Fruit fly (Drosophila melanogaster) whole organism, embryonic: ENCODE data around the gene CG9616.

ENCODE experiments used
- Antp ChIP-seq: fragments of 200-800 bp; sonication (Bioruptor generic); optimal IDR thresholded peaks from 3 replicates; lab custom pipeline; 2016; ENCODE audit warnings: missing biosample characterization, missing genetic modification characterization
- Awh ChIP-seq: fragments of 200-800 bp; sonication (Bioruptor generic); IDR thresholded peaks from 2 replicates; pipeline ENCODE4, ENCODE4 v1.3.6; 2022; ENCODE audit warnings: missing biosample characterization, missing genetic modification characterization
- B-H1 ChIP-seq: fragments of 200-800 bp; sonication (Bioruptor generic); IDR thresholded peaks from 3 replicates; pipeline ENCODE4 v1.3.6; 2022; ENCODE audit warnings: missing biosample characterization, missing genetic modification characterization
- CG10267 ChIP-seq: fragments of 200-800 bp; sonication (Bioruptor generic); optimal IDR thresholded peaks from 2 replicates; lab custom pipeline; 2018; ENCODE audit warnings: missing biosample characterization, mild to moderate bottlenecking, missing genetic modification characterization, moderate library complexity
- CG10462 ChIP-seq: fragments of 200-800 bp; sonication (Bioruptor generic); optimal IDR thresholded peaks from 2 replicates; lab custom pipeline; 2016; ENCODE audit warnings: missing biosample characterization, missing genetic modification characterization
- CG10979 ChIP-seq: fragments of 200-800 bp; sonication (Bioruptor generic); optimal IDR thresholded peaks from 2 replicates; lab custom pipeline; 2018; ENCODE audit warnings: missing biosample characterization, mild to moderate bottlenecking, missing genetic modification characterization, moderate library complexity
- CG11247 ChIP-seq: fragments of 200-800 bp; sonication (Bioruptor generic); IDR thresholded peaks from 2 replicates; pipeline ENCODE4 v1.3.6; 2022; ENCODE audit warnings: missing biosample characterization, missing genetic modification characterization
- CG13296 ChIP-seq: fragments of 200-800 bp; sonication (Bioruptor generic); optimal IDR thresholded peaks from 3 replicates; lab custom pipeline; 2018; ENCODE audit warnings: missing biosample characterization, mild to moderate bottlenecking, missing genetic modification characterization
- CG13424 ChIP-seq: fragments of 200-800 bp; sonication (Bioruptor generic); optimal IDR thresholded peaks from 2 replicates; lab custom pipeline; 2019; ENCODE audit warnings: missing biosample characterization, mild to moderate bottlenecking, missing genetic modification characterization, moderate library complexity
- CG14050 ChIP-seq: fragments of 200-800 bp; sonication (Bioruptor generic); IDR thresholded peaks from 3 replicates; pipeline ENCODE4 v1.3.6; 2022; ENCODE audit warnings: missing biosample characterization, missing genetic modification characterization
- CG15696 ChIP-seq: fragments of 200-800 bp; sonication (Bioruptor generic); optimal IDR thresholded peaks from 2 replicates; lab custom pipeline; 2019; ENCODE audit warnings: missing biosample characterization, mild to moderate bottlenecking, missing genetic modification characterization, moderate library complexity
- CG2199 ChIP-seq: fragments of 200-800 bp; sonication (Bioruptor generic); IDR thresholded peaks from 3 replicates; pipeline ENCODE4 v1.3.6; 2022; ENCODE audit warnings: missing biosample characterization, missing genetic modification characterization
- CG33213 ChIP-seq: fragments of 200-800 bp; sonication (Bioruptor generic); optimal IDR thresholded peaks from 3 replicates; lab custom pipeline; 2016; ENCODE audit warnings: missing biosample characterization, missing genetic modification characterization
- CG34422 ChIP-seq: fragments of 200-800 bp; sonication (Bioruptor generic); IDR thresholded peaks from 3 replicates; pipeline ENCODE4 v1.3.6; 2022; ENCODE audit warnings: missing biosample characterization, missing genetic modification characterization
- CG3995 ChIP-seq: fragments of 200-800 bp; sonication (Bioruptor generic); optimal IDR thresholded peaks from 3 replicates; lab custom pipeline; 2016; ENCODE audit warnings: missing biosample characterization, missing genetic modification characterization
- CG4404 ChIP-seq: fragments of 200-800 bp; sonication (Bioruptor generic); IDR thresholded peaks from 2 replicates; pipeline ENCODE4 v1.3.6; 2022; ENCODE audit warnings: missing biosample characterization, missing genetic modification characterization
- CG4820 ChIP-seq: fragments of 200-800 bp; sonication (Bioruptor generic); optimal IDR thresholded peaks from 3 replicates; lab custom pipeline; 2016; ENCODE audit warnings: missing biosample characterization, missing genetic modification characterization
- CG7556 ChIP-seq: fragments of 200-800 bp; sonication (Bioruptor generic); optimal IDR thresholded peaks from 2 replicates; lab custom pipeline; 2017; ENCODE audit warnings: missing biosample characterization, mild to moderate bottlenecking, missing genetic modification characterization
- CG7745 ChIP-seq: fragments of 200-800 bp; sonication (Bioruptor generic); optimal IDR thresholded peaks from 2 replicates; lab custom pipeline; 2018; ENCODE audit warnings: missing biosample characterization, mild to moderate bottlenecking, missing genetic modification characterization, moderate library complexity
- CG8765 ChIP-seq: fragments of 200-800 bp; sonication (Bioruptor generic); IDR thresholded peaks from 2 replicates; pipeline ENCODE4 v1.3.6; 2022; ENCODE audit warnings: missing biosample characterization, missing genetic modification characterization
- CG9876 ChIP-seq: fragments of 200-800 bp; sonication (Bioruptor generic); optimal IDR thresholded peaks from 2 replicates; lab custom pipeline; 2016; ENCODE audit warnings: missing biosample characterization, missing genetic modification characterization
- CG9932 ChIP-seq: fragments of 200-800 bp; sonication (Bioruptor generic); IDR thresholded peaks from 2 replicates; pipeline ENCODE4 v1.3.6; 2022; ENCODE audit warnings: missing biosample characterization, missing genetic modification characterization
- Dip2 ChIP-seq: fragments of 200-800 bp; sonication (Bioruptor generic); IDR thresholded peaks from 2 replicates; pipeline ENCODE4 v1.3.6; 2022; ENCODE audit warnings: missing biosample characterization, missing genetic modification characterization
- Gsc ChIP-seq: fragments of 200-800 bp; sonication (Bioruptor generic); IDR thresholded peaks from 2 replicates; pipeline ENCODE4 v1.3.6; 2022; ENCODE audit warnings: missing biosample characterization, missing genetic modification characterization
- H15 ChIP-seq: fragments of 200-800 bp; sonication (Bioruptor generic); IDR thresholded peaks from 3 replicates; pipeline ENCODE4 v1.3.6; 2022; ENCODE audit warnings: missing biosample characterization, missing genetic modification characterization
- Hr3 ChIP-seq: fragments of 200-800 bp; sonication (Bioruptor generic); optimal IDR thresholded peaks from 3 replicates; lab custom pipeline; 2016; ENCODE audit warnings: missing biosample characterization, missing genetic modification characterization
- MTF-1 ChIP-seq: fragments of 200-800 bp; sonication (Bioruptor generic); optimal IDR thresholded peaks from 2 replicates; lab custom pipeline; 2018; ENCODE audit warnings: missing biosample characterization, mild to moderate bottlenecking, missing genetic modification characterization, borderline replicate concordance
- Nf-YC ChIP-seq: fragments of 200-800 bp; optimal IDR thresholded peaks from 3 replicates; lab custom pipeline; 2019; ENCODE audit warnings: missing biosample characterization, mild to moderate bottlenecking, missing genetic modification characterization, moderate library complexity
- NfI ChIP-seq: fragments of 200-800 bp; sonication (Bioruptor generic); optimal IDR thresholded peaks from 3 replicates; lab custom pipeline; 2018; ENCODE audit warnings: missing biosample characterization, mild to moderate bottlenecking, missing genetic modification characterization, moderate library complexity
- Scr ChIP-seq: fragments of 200-800 bp; sonication (Bioruptor generic); IDR thresholded peaks from 2 replicates; pipeline ENCODE4 v1.3.6; 2022; ENCODE audit warnings: missing biosample characterization, missing genetic modification characterization; ENCODE audit not compliant: partially characterized antibody
- Taf1 ChIP-seq: fragments of 200-800 bp; sonication (Bioruptor generic); IDR thresholded peaks from 2 replicates; pipeline ENCODE4 v1.3.6; 2022; ENCODE audit warnings: missing biosample characterization, missing genetic modification characterization
- Xbp1 ChIP-seq: fragments of 200-800 bp; sonication (Bioruptor generic); optimal IDR thresholded peaks from 3 replicates; lab custom pipeline; 2016; ENCODE audit warnings: missing biosample characterization, mild to moderate bottlenecking, missing genetic modification characterization
- YL-1 ChIP-seq: fragments of 200-800 bp; sonication (Bioruptor generic); optimal IDR thresholded peaks from 3 replicates; lab custom pipeline; 2017; ENCODE audit warnings: missing biosample characterization, mild to moderate bottlenecking, missing genetic modification characterization
- ac ChIP-seq: fragments of 200-800 bp; sonication (Bioruptor generic); optimal IDR thresholded peaks from 3 replicates; lab custom pipeline; 2017; ENCODE audit warnings: missing biosample characterization, mild to moderate bottlenecking, missing genetic modification characterization
- br ChIP-seq: fragments of >200 bp; optimal IDR thresholded peaks from 2 replicates; lab custom pipeline; 2017
- cad ChIP-seq: fragments of >200 bp; optimal IDR thresholded peaks from 2 replicates; lab custom pipeline; 2017; ENCODE audit warnings: missing biosample characterization, missing genetic modification characterization
- cato ChIP-seq: fragments of 200-800 bp; sonication (Bioruptor generic); optimal IDR thresholded peaks from 2 replicates; lab custom pipeline; 2016; ENCODE audit warnings: missing biosample characterization, missing genetic modification characterization, borderline replicate concordance
- chinmo ChIP-seq: fragments of 200-800 bp; sonication (Bioruptor generic); IDR thresholded peaks from 4 replicates; pipeline ENCODE4 v1.3.6; 2022; ENCODE audit warnings: missing biosample characterization, missing genetic modification characterization; ENCODE audit not compliant: partially characterized antibody
- crol ChIP-seq: fragments of 200-800 bp; sonication (Bioruptor generic); IDR thresholded peaks from 2 replicates; pipeline ENCODE4 v1.3.6; 2022; ENCODE audit warnings: missing biosample characterization, missing genetic modification characterization
- eyg ChIP-seq: fragments of 200-800 bp; sonication (Bioruptor generic); optimal IDR thresholded peaks from 3 replicates; lab custom pipeline; 2016; ENCODE audit warnings: missing biosample characterization, missing genetic modification characterization
- fd96Cb ChIP-seq: fragments of 200-800 bp; sonication (Bioruptor generic); optimal IDR thresholded peaks from 2 replicates; lab custom pipeline; 2018; ENCODE audit warnings: missing biosample characterization, mild to moderate bottlenecking, missing genetic modification characterization, moderate library complexity
- hb ChIP-seq: fragments of 200-800 bp; sonication (Bioruptor generic); IDR thresholded peaks from 3 replicates; pipeline ENCODE4 v1.3.6; 2022; ENCODE audit warnings: missing biosample characterization, missing genetic modification characterization; ENCODE audit not compliant: partially characterized antibody
- klu ChIP-seq: fragments of 200-800 bp; sonication (Bioruptor generic); IDR thresholded peaks from 2 replicates; pipeline ENCODE4 v1.3.6; 2022; ENCODE audit warnings: missing biosample characterization, missing genetic modification characterization
- nerfin-1 ChIP-seq: fragments of 200-800 bp; sonication (Bioruptor generic); optimal IDR thresholded peaks from 3 replicates; lab custom pipeline; 2019; ENCODE audit warnings: missing biosample characterization, mild to moderate bottlenecking, missing genetic modification characterization, moderate library complexity
- nom ChIP-seq: fragments of 200-800 bp; sonication (Bioruptor generic); optimal IDR thresholded peaks from 2 replicates; lab custom pipeline; 2017; ENCODE audit warnings: missing biosample characterization, missing genetic modification characterization, mild to moderate bottlenecking, moderate library complexity, missing genetic modification reagents
- sens-2 ChIP-seq: fragments of 200-800 bp; sonication (Bioruptor generic); IDR thresholded peaks from 2 replicates; pipeline ENCODE4 v1.3.6; 2022; ENCODE audit warnings: missing biosample characterization, missing genetic modification characterization
- slbo ChIP-seq: fragments of 200-800 bp; sonication (Bioruptor generic); IDR thresholded peaks from 2 replicates; pipeline ENCODE4 v1.3.6; 2022; ENCODE audit warnings: missing biosample characterization, missing genetic modification characterization
- sob ChIP-seq: fragments of 200-800 bp; sonication (Bioruptor generic); IDR thresholded peaks from 2 replicates; pipeline ENCODE4 v1.3.6; 2022; ENCODE audit warnings: missing biosample characterization, missing genetic modification characterization
- sqz ChIP-seq: fragments of 200-800 bp; sonication (Bioruptor generic); optimal IDR thresholded peaks from 3 replicates; lab custom pipeline; 2018; ENCODE audit warnings: missing biosample characterization, mild to moderate bottlenecking, missing genetic modification characterization
- tin ChIP-seq: fragments of 200-800 bp; sonication (Bioruptor generic); optimal IDR thresholded peaks from 3 replicates; lab custom pipeline; 2016; ENCODE audit warnings: missing biosample characterization, missing genetic modification characterization
- usp ChIP-seq: fragments of >200 bp; optimal IDR thresholded peaks from 2 replicates; lab custom pipeline; 2017; ENCODE audit warnings: missing biosample characterization, missing genetic modification characterization

Gene CG9616

dm6 chr3R:14286320-14287190 lies 41.3 kb upstream of the CG9616 start, which contains the start of gene trx (continued):
- TF ChIP-seq nom (peak; percentile 56), usp (GFP tag; lab: Kevin White, UChicago) (no peak), YL-1 (GFP tag; lab: Kevin White, UChicago) (peak; percentile 88), sens-2 (GFP tag; lab: Robert Waterston, UW) (no peak), Awh (no peak), CG7745 (tag; lab: Kevin White, UChicago) (no peak), H15 (no peak), CG11247 (GFP tag; lab: Robert Waterston, UW) (no peak), chinmo (GFP tag; lab: Robert Waterston, UW) (no peak), CG33213 (GFP tag; lab: Kevin White, UChicago) (peak; percentile 93), CG3995 (GFP tag; lab: Kevin White, UChicago) (no peak), Taf1 (GFP tag; lab: Robert Waterston, UW) (no peak), CG4404 (GFP tag; lab: Robert Waterston, UW) (no peak), hb (GFP tag; lab: Robert Waterston, UW) (no peak), klu (GFP tag; lab: Robert Waterston, UW) (no peak), Xbp1 (GFP tag; lab: Kevin White, UChicago) (no peak), br (lab: Kevin White, UChicago) (no peak), Gsc (GFP tag; lab: Robert Waterston, UW) (no peak), CG2199 (GFP tag; lab: Robert Waterston, UW) (no peak), fd96Cb (tag; lab: Kevin White, UChicago) (no peak), Nf-YC (peak; percentile 13), CG9932 (GFP tag; lab: Robert Waterston, UW) (no peak), eyg (no peak), NfI (GFP tag; lab: Kevin White, UChicago) (no peak), ac (GFP tag; lab: Kevin White, UChicago) (no peak), CG10979 (no peak), CG15696 (tag; lab: Kevin White, UChicago) (peak; percentile 5), tin (GFP tag; lab: Kevin White, UChicago) (no peak), cato (GFP tag; lab: Kevin White, UChicago) (no peak), CG34422 (no peak), B-H1 (no peak), CG4820 (GFP tag; lab: Kevin White, UChicago) (no peak), CG8765 (GFP tag; lab: Robert Waterston, UW) (no peak), CG10267 (tag; lab: Kevin White, UChicago) (peak; percentile 66), sqz (peak; percentile 51), CG10462 (GFP tag; lab: Kevin White, UChicago) (no peak), Scr (GFP tag; lab: Robert Waterston, UW) (no peak), Hr3 (no peak), CG13296 (GFP tag; lab: Kevin White, UChicago) (no peak), cad (GFP tag; lab: Kevin White, UChicago) (peak; percentile 11), Dip2 (no peak), Antp (GFP tag; lab: Kevin White, UChicago) (no peak), CG14050 (GFP tag; lab: Robert Waterston, UW) (no peak), CG7556 (GFP tag; lab: Kevin White, UChicago) (no peak), slbo (GFP tag; lab: Robert Waterston, UW) (no peak), CG9876 (GFP tag; lab: Kevin White, UChicago) (no peak), sob (GFP tag; lab: Robert Waterston, UW) (no peak), nerfin-1 (tag; lab: Kevin White, UChicago) (peak; percentile 90), CG13424 (no peak), MTF-1 (GFP tag; lab: Kevin White, UChicago) (no peak), crol (no peak)
